Worm (Caenorhabditis elegans): ENCODE results near the gene F35C11.7.

ce11 chrII:8224623-8225022 is 31.5 kb upstream of the F35C11.7 start:
- no peak for TF ChIP-seq him-1 (tag; optimal IDR thresholded peaks at IDR 0.05)
- TF ChIP-seq dao-5 (tag; optimal IDR thresholded peaks at IDR 0.05): no peak
- TF ChIP-seq W03F9.2 (tag; optimal IDR thresholded peaks at IDR 0.05): no peak
